Fruit fly (Drosophila melanogaster) whole organism, embryonic: Measurements from ENCODE around the gene CG5762.

Source experiments
- Adf1 ChIP-seq: fragments of 200-800 bp; sonication (Bioruptor generic); IDR thresholded peaks from 2 replicates; pipeline ENCODE4 v1.3.6; 2022; ENCODE audit warnings: missing biosample characterization, missing genetic modification characterization
- Bdp1 ChIP-seq: fragments of 200-800 bp; sonication (Bioruptor generic); optimal IDR thresholded peaks from 3 replicates; lab custom pipeline; 2016; ENCODE audit warnings: missing biosample characterization, missing genetic modification characterization
- CG10147 ChIP-seq: fragments of 200-800 bp; sonication (Bioruptor generic); optimal IDR thresholded peaks from 2 replicates; lab custom pipeline; 2019; ENCODE audit warnings: missing biosample characterization, mild to moderate bottlenecking, missing genetic modification characterization, moderate library complexity
- CG10431 ChIP-seq: fragments of 200-800 bp; sonication (Bioruptor generic); optimal IDR thresholded peaks from 3 replicates; lab custom pipeline; 2018; ENCODE audit warnings: missing biosample characterization, mild to moderate bottlenecking, missing genetic modification characterization
- CG13624 ChIP-seq: fragments of 200-800 bp; sonication (Bioruptor generic); optimal IDR thresholded peaks from 2 replicates; lab custom pipeline; 2016; ENCODE audit warnings: missing biosample characterization, missing genetic modification characterization
- CG16863 ChIP-seq: fragments of 200-800 bp; sonication (Bioruptor generic); optimal IDR thresholded peaks from 3 replicates; lab custom pipeline; 2016; ENCODE audit warnings: missing biosample characterization, missing genetic modification characterization
- CG17328 ChIP-seq: fragments of 200-800 bp; sonication (Bioruptor generic); IDR thresholded peaks from 2 replicates; pipeline ENCODE4 v1.3.6; 2022; ENCODE audit warnings: missing biosample characterization, missing genetic modification characterization
- CG17361 ChIP-seq: fragments of 200-800 bp; sonication (Bioruptor generic); IDR thresholded peaks from 3 replicates; pipeline ENCODE4 v1.3.6; 2022; ENCODE audit warnings: missing biosample characterization, missing genetic modification characterization
- CG18262 ChIP-seq: fragments of 200-800 bp; optimal IDR thresholded peaks from 3 replicates; lab custom pipeline; 2019; ENCODE audit warnings: missing biosample characterization, mild to moderate bottlenecking, missing genetic modification characterization, moderate library complexity
- CG1832 ChIP-seq: fragments of 200-800 bp; sonication (Bioruptor generic); optimal IDR thresholded peaks from 2 replicates; lab custom pipeline; 2017; ENCODE audit warnings: missing biosample characterization, mild to moderate bottlenecking, missing genetic modification characterization, inconsistent platforms
- CG2199 ChIP-seq: fragments of 200-800 bp; sonication (Bioruptor generic); IDR thresholded peaks from 3 replicates; pipeline ENCODE4 v1.3.6; 2022; ENCODE audit warnings: missing biosample characterization, missing genetic modification characterization
- CG2875 ChIP-seq: fragments of 200-800 bp; sonication (Bioruptor generic); optimal IDR thresholded peaks from 2 replicates; lab custom pipeline; 2017; ENCODE audit warnings: missing biosample characterization, mild to moderate bottlenecking, missing genetic modification characterization, missing genetic modification reagents
- CG30403 ChIP-seq: fragments of 200-800 bp; sonication (Bioruptor generic); optimal IDR thresholded peaks from 3 replicates; lab custom pipeline; 2016; ENCODE audit warnings: missing biosample characterization, missing genetic modification characterization
- CG3163 ChIP-seq: fragments of 200-800 bp; sonication (Bioruptor generic); optimal IDR thresholded peaks from 3 replicates; lab custom pipeline; 2016; ENCODE audit warnings: missing biosample characterization, missing genetic modification characterization
- CG3407 ChIP-seq: fragments of 200-800 bp; sonication (Bioruptor generic); optimal IDR thresholded peaks from 2 replicates; lab custom pipeline; 2018; ENCODE audit warnings: missing biosample characterization, mild to moderate bottlenecking, missing genetic modification characterization
- CG34422 ChIP-seq: fragments of 200-800 bp; sonication (Bioruptor generic); IDR thresholded peaks from 3 replicates; pipeline ENCODE4 v1.3.6; 2022; ENCODE audit warnings: missing biosample characterization, missing genetic modification characterization
- CG5180 ChIP-seq: fragments of 200-800 bp; sonication (Bioruptor generic); optimal IDR thresholded peaks from 3 replicates; lab custom pipeline; 2017; ENCODE audit warnings: missing biosample characterization, missing genetic modification characterization, mild to moderate bottlenecking, moderate library complexity, missing genetic modification reagents
- CG5953 ChIP-seq: fragments of 200-800 bp; sonication (Bioruptor generic); IDR thresholded peaks from 2 replicates; pipeline ENCODE4 v1.3.6; 2022; ENCODE audit warnings: missing biosample characterization, missing genetic modification characterization
- CG7372 ChIP-seq: fragments of 200-800 bp; sonication (Bioruptor generic); IDR thresholded peaks from 2 replicates; pipeline ENCODE4 v1.3.6; 2022; ENCODE audit warnings: missing biosample characterization, missing genetic modification characterization
- CG7556 ChIP-seq: fragments of 200-800 bp; sonication (Bioruptor generic); optimal IDR thresholded peaks from 2 replicates; lab custom pipeline; 2017; ENCODE audit warnings: missing biosample characterization, mild to moderate bottlenecking, missing genetic modification characterization
- CG7839 ChIP-seq: fragments of 200-800 bp; sonication (Bioruptor generic); optimal IDR thresholded peaks from 3 replicates; lab custom pipeline; 2018; ENCODE audit warnings: missing biosample characterization, mild to moderate bottlenecking, missing genetic modification characterization, moderate library complexity
- CG8089 ChIP-seq: fragments of 200-800 bp; sonication (Bioruptor generic); optimal IDR thresholded peaks from 3 replicates; lab custom pipeline; 2016; ENCODE audit warnings: missing biosample characterization, missing genetic modification characterization
- Chrac-16 ChIP-seq: fragments of 200-800 bp; sonication (Bioruptor generic); optimal IDR thresholded peaks from 3 replicates; lab custom pipeline; 2016; ENCODE audit warnings: missing biosample characterization, missing genetic modification characterization
- D19A ChIP-seq: fragments of 200-800 bp; optimal IDR thresholded peaks from 3 replicates; lab custom pipeline; 2019; ENCODE audit warnings: missing biosample characterization, mild to moderate bottlenecking, missing genetic modification characterization, moderate library complexity
- D19B ChIP-seq: fragments of 200-800 bp; sonication (Bioruptor generic); optimal IDR thresholded peaks from 2 replicates; lab custom pipeline; 2017; ENCODE audit warnings: missing biosample characterization, mild to moderate bottlenecking, missing genetic modification characterization
- Doc3 ChIP-seq: fragments of 200-800 bp; sonication (Bioruptor generic); IDR thresholded peaks from 3 replicates; pipeline ENCODE4 v1.3.6; 2022; ENCODE audit warnings: missing biosample characterization, missing genetic modification characterization; ENCODE audit not compliant: partially characterized antibody
- Dp ChIP-seq: fragments of 200-800 bp; sonication (Bioruptor generic); optimal IDR thresholded peaks from 2 replicates; lab custom pipeline; 2018; ENCODE audit warnings: missing biosample characterization, mild to moderate bottlenecking, missing genetic modification characterization, moderate library complexity
- Drgx ChIP-seq: fragments of 200-800 bp; sonication (Bioruptor generic); IDR thresholded peaks from 2 replicates; pipeline ENCODE4 v1.3.6; 2022; ENCODE audit warnings: missing biosample characterization, missing genetic modification characterization
- HLH3B ChIP-seq: fragments of 200-800 bp; sonication (Bioruptor generic); IDR thresholded peaks from 2 replicates; pipeline ENCODE4 v1.3.6; 2022; ENCODE audit warnings: missing biosample characterization, missing genetic modification characterization
- Hmx ChIP-seq: fragments of 200-800 bp; sonication (Bioruptor generic); optimal IDR thresholded peaks from 2 replicates; lab custom pipeline; 2016; ENCODE audit warnings: missing biosample characterization, missing genetic modification characterization
- Hr51 ChIP-seq, 2 experiments: fragments of 200-800 bp; sonication (Bioruptor generic); optimal IDR thresholded peaks; 2 replicates in 1 of 2; 3 replicates in 1 of 2; lab custom pipeline; 2016 to 2018; ENCODE audit warnings: missing biosample characterization in 2 of 2, missing genetic modification characterization in 2 of 2, mild to moderate bottlenecking in 1 of 2, moderate library complexity in 1 of 2
- Ptx1 ChIP-seq: fragments of 200-800 bp; sonication (Bioruptor generic); IDR thresholded peaks from 2 replicates; pipeline ENCODE4 v1.3.6; 2022; ENCODE audit warnings: missing biosample characterization, missing genetic modification characterization
- Sry-δ ChIP-seq: fragments of 200-800 bp; sonication (Bioruptor generic); optimal IDR thresholded peaks from 2 replicates; lab custom pipeline; 2016; ENCODE audit warnings: missing biosample characterization, missing genetic modification characterization
- Usf ChIP-seq: fragments of 200-800 bp; sonication (Bioruptor generic); optimal IDR thresholded peaks from 2 replicates; lab custom pipeline; 2017; ENCODE audit warnings: missing genotype, missing biosample characterization, missing genetic modification characterization
- aop ChIP-seq: fragments of 200-800 bp; sonication (Bioruptor generic); IDR thresholded peaks from 2 replicates; pipeline ENCODE4 v1.3.6; 2022; ENCODE audit warnings: missing biosample characterization, missing genetic modification characterization
- cwo ChIP-seq: fragments of 200-800 bp; sonication (Bioruptor generic); optimal IDR thresholded peaks from 3 replicates; lab custom pipeline; 2017; ENCODE audit warnings: missing biosample characterization, missing genetic modification characterization, mild to moderate bottlenecking, moderate library complexity, missing genetic modification reagents
- danr ChIP-seq: fragments of 200-800 bp; sonication (Bioruptor generic); IDR thresholded peaks from 2 replicates; pipeline ENCODE4 v1.3.6; 2022; ENCODE audit warnings: missing biosample characterization, missing genetic modification characterization
- esg ChIP-seq: fragments of 200-800 bp; sonication (Bioruptor generic); conservative IDR thresholded peaks from 2 replicates; pipeline ENCODE4 v1.3.6; 2022; ENCODE audit warnings: missing biosample characterization, missing genetic modification characterization
- gro ChIP-seq: fragments of 200-800 bp; sonication (Bioruptor generic); optimal IDR thresholded peaks from 2 replicates; lab custom pipeline; 2016; ENCODE audit warnings: missing biosample characterization, missing genetic modification characterization
- ham ChIP-seq: fragments of 200-800 bp; sonication (Bioruptor generic); IDR thresholded peaks from 2 replicates; pipeline ENCODE4 v1.3.6; 2022; ENCODE audit warnings: missing biosample characterization, missing genetic modification characterization
- ind ChIP-seq: fragments of 200-800 bp; sonication (Bioruptor generic); optimal IDR thresholded peaks from 3 replicates; lab custom pipeline; 2016; ENCODE audit warnings: missing biosample characterization, missing genetic modification characterization
- jumu ChIP-seq: fragments of 200-800 bp; sonication (Bioruptor generic); optimal IDR thresholded peaks from 3 replicates; lab custom pipeline; 2016; ENCODE audit warnings: missing biosample characterization, missing genetic modification characterization
- lilli ChIP-seq: fragments of 200-800 bp; sonication (Bioruptor generic); optimal IDR thresholded peaks from 3 replicates; lab custom pipeline; 2016; ENCODE audit warnings: missing biosample characterization, missing genetic modification characterization
- nerfin-1 ChIP-seq: fragments of 200-800 bp; sonication (Bioruptor generic); optimal IDR thresholded peaks from 3 replicates; lab custom pipeline; 2019; ENCODE audit warnings: missing biosample characterization, mild to moderate bottlenecking, missing genetic modification characterization, moderate library complexity
- nerfin-2 ChIP-seq: fragments of 200-800 bp; sonication (Bioruptor generic); IDR thresholded peaks from 2 replicates; pipeline ENCODE4 v1.3.6; 2022; ENCODE audit warnings: missing biosample characterization, missing genetic modification characterization; ENCODE audit not compliant: partially characterized antibody
- schlank ChIP-seq: fragments of 200-800 bp; sonication (Bioruptor generic); optimal IDR thresholded peaks from 2 replicates; lab custom pipeline; 2018; ENCODE audit warnings: missing biosample characterization, mild to moderate bottlenecking, missing genetic modification characterization
- sna ChIP-seq: fragments of 200-800 bp; sonication (Bioruptor generic); IDR thresholded peaks from 2 replicates; pipeline ENCODE4 v1.3.6; 2022; ENCODE audit warnings: missing biosample characterization, missing genetic modification characterization; ENCODE audit not compliant: partially characterized antibody
- ssp ChIP-seq: fragments of 200-800 bp; sonication (Bioruptor generic); IDR thresholded peaks from 2 replicates; pipeline ENCODE4 v1.3.6; 2022; ENCODE audit warnings: missing biosample characterization, missing genetic modification characterization
- toy ChIP-seq: fragments of 200-800 bp; sonication (Bioruptor generic); IDR thresholded peaks from 2 replicates; pipeline ENCODE4 v1.3.6; 2022; ENCODE audit warnings: missing biosample characterization, missing genetic modification characterization

The CG5762 gene

dm6 chr3R:24318217-24319082 is 43.0 kb downstream of the CG5762 start, which contains the start of the genes Nab2 and BRWD3 (continued):
- no peak for TF ChIP-seq CG3163
- no peak; the same call in 1 of the 2 replicates for TF ChIP-seq esg
- TF ChIP-seq CG17361 (GFP tag; lab: Robert Waterston, UW), result no peak; the same call in 2 of the 3 replicates
- peak; percentile 27; the same call in 1 of the 2 replicates for TF ChIP-seq sna
- TF ChIP-seq D19A (tag; lab: Kevin White, UChicago), result no peak
- no peak for TF ChIP-seq CG7556
- TF ChIP-seq danr (GFP tag; lab: Robert Waterston, UW), result no peak
- no peak for TF ChIP-seq CG5180 (GFP tag; lab: Kevin White, UChicago)
- no peak for TF ChIP-seq cwo (GFP tag; lab: Kevin White, UChicago)
- TF ChIP-seq CG30403 (GFP tag; lab: Kevin White, UChicago), result peak; percentile 73
- TF ChIP-seq Dp (GFP tag; lab: Kevin White, UChicago), result peak; percentile 47
- no peak for TF ChIP-seq Hr51 (GFP tag; optimal IDR thresholded peaks at IDR 0.05; lab: Kevin White, UChicago)
- peak; percentile 7 for TF ChIP-seq CG18262 (tag; lab: Kevin White, UChicago)
- no peak for TF ChIP-seq CG1832 (GFP tag; lab: Kevin White, UChicago)
- no peak for TF ChIP-seq CG16863
- TF ChIP-seq nerfin-2 (GFP tag; lab: Robert Waterston, UW), result peak; percentile 48
- no peak for TF ChIP-seq CG13624 (GFP tag; lab: Kevin White, UChicago)
- TF ChIP-seq CG3407, result no peak
- TF ChIP-seq CG17328, result peak; percentile 49; the same call in 1 of the 2 replicates
- TF ChIP-seq CG5953 (GFP tag; lab: Robert Waterston, UW), result no peak
- 0 out of 2 replicates have a peak, but pooled peaks have one; percentile 17 for TF ChIP-seq ssp
- TF ChIP-seq Hmx (GFP tag; lab: Kevin White, UChicago), result no peak
- peak; percentile 45; the same call in 2 of the 3 replicates for TF ChIP-seq CG34422 (GFP tag; lab: Robert Waterston, UW)
- TF ChIP-seq Bdp1 (GFP tag; lab: Kevin White, UChicago), result no peak
- no peak for TF ChIP-seq CG2875
- no peak for TF ChIP-seq CG2199 (GFP tag; lab: Robert Waterston, UW)
- peak; percentile 29; the same call in 1 of the 2 replicates for TF ChIP-seq HLH3B
- TF ChIP-seq CG10431 (GFP tag; lab: Kevin White, UChicago), result no peak
- no peak for TF ChIP-seq nerfin-1 (tag; lab: Kevin White, UChicago)
- no peak for TF ChIP-seq aop (GFP tag; lab: Robert Waterston, UW)
- TF ChIP-seq jumu (GFP tag; lab: Kevin White, UChicago), result no peak
- no peak for TF ChIP-seq gro
- TF ChIP-seq lilli (GFP tag; lab: Kevin White, UChicago), result no peak
- TF ChIP-seq CG7839 (tag; lab: Kevin White, UChicago), result no peak
- TF ChIP-seq Doc3 (GFP tag; lab: Robert Waterston, UW), result peak; percentile 33
- no peak for TF ChIP-seq CG10147 (GFP tag; lab: Kevin White, UChicago)
- no peak for TF ChIP-seq ham (GFP tag; lab: Robert Waterston, UW)
- no peak for TF ChIP-seq CG8089 (GFP tag; lab: Kevin White, UChicago)
- peak; percentile 78 for TF ChIP-seq Sry-δ (GFP tag; lab: Kevin White, UChicago)
- TF ChIP-seq Ptx1 (GFP tag; lab: Robert Waterston, UW), result peak; percentile 35; the same call in 1 of the 2 replicates
- no peak for TF ChIP-seq schlank (tag; lab: Kevin White, UChicago)
- no peak for TF ChIP-seq D19B
- TF ChIP-seq toy, result no peak
- no peak for TF ChIP-seq Chrac-16
- peak; percentile 43 for TF ChIP-seq ind (GFP tag; lab: Kevin White, UChicago)
- no peak for TF ChIP-seq Usf (GFP tag; lab: Kevin White, UChicago)
- no peak; the same call in 1 of the 2 replicates for TF ChIP-seq Adf1 (GFP tag; lab: Robert Waterston, UW)
- TF ChIP-seq Drgx (GFP tag; lab: Robert Waterston, UW), result no peak
- TF ChIP-seq CG7372 (GFP tag; lab: Robert Waterston, UW), result no peak
